Worm (Caenorhabditis elegans) whole organism, L2 larva: ENCODE data around the gene sas-1.

Source experiments
- F13H6.1 ChIP-seq: sonication (generic microtip); optimal IDR thresholded peaks from 2 replicates; lab custom pipeline; 2016; ENCODE audit warnings: missing genetic modification characterization, missing compliant biosample characterization
- R02D3.7 ChIP-seq: fragments of 150-350 bp; optimal IDR thresholded peaks from 2 replicates; lab custom pipeline; 2014; ENCODE audit warnings: missing biosample characterization, missing genetic modification characterization
- aly-2 ChIP-seq: fragments of 150-350 bp; optimal IDR thresholded peaks from 2 replicates; lab custom pipeline; 2014; ENCODE audit warnings: missing biosample characterization, missing genetic modification characterization
- ama-1 ChIP-seq: fragments of 150-350 bp; optimal IDR thresholded peaks from 2 replicates; lab custom pipeline; 2018; ENCODE audit warnings: inconsistent platforms
- ceh-82 ChIP-seq: fragments of 150-350 bp; optimal IDR thresholded peaks from 2 replicates; lab custom pipeline; 2014; ENCODE audit warnings: missing biosample characterization, missing genetic modification characterization
- crh-2 ChIP-seq: sonication (generic microtip); optimal IDR thresholded peaks from 2 replicates; lab custom pipeline; 2017; ENCODE audit warnings: missing biosample characterization, missing genetic modification characterization
- fos-1 ChIP-seq: fragments of 150-350 bp; optimal IDR thresholded peaks from 2 replicates; lab custom pipeline; 2014; ENCODE audit warnings: missing biosample characterization, missing genetic modification characterization
- mdl-1 ChIP-seq, 2 experiments: fragments of 150-350 bp in 1 of 2; sonication (generic microtip) in 1 of 2; optimal IDR thresholded peaks; 2 replicates each; lab custom pipeline; 2017; ENCODE audit warnings: missing biosample characterization in 2 of 2, missing genetic modification characterization in 2 of 2
- nhr-10 ChIP-seq: sonication (generic microtip); optimal IDR thresholded peaks from 2 replicates; lab custom pipeline; 2017; ENCODE audit warnings: missing biosample characterization, missing genetic modification characterization
- nhr-12 ChIP-seq: fragments of 150-350 bp; optimal IDR thresholded peaks from 2 replicates; lab custom pipeline; 2014; ENCODE audit warnings: missing biosample characterization, missing genetic modification characterization
- nhr-6 ChIP-seq: fragments of 150-350 bp; optimal IDR thresholded peaks from 2 replicates; lab custom pipeline; 2014; ENCODE audit warnings: missing biosample characterization, missing genetic modification characterization
- skn-1 ChIP-seq: sonication (generic microtip); optimal IDR thresholded peaks from 2 replicates; lab custom pipeline; 2017; ENCODE audit warnings: missing biosample characterization, missing genetic modification characterization
- snpc-4 ChIP-seq: fragments of 150-350 bp; optimal IDR thresholded peaks from 2 replicates; lab custom pipeline; 2014; ENCODE audit warnings: missing biosample characterization, missing genetic modification characterization
- ztf-11 ChIP-seq: sonication (generic microtip); optimal IDR thresholded peaks from 2 replicates; lab custom pipeline; 2017; ENCODE audit warnings: missing biosample characterization, missing genetic modification characterization

- TF ChIP-seq crh-2 (no peak), nhr-12 (no peak), ama-1 (lab: Kevin White, UChicago) (no peak), aly-2 (tag; lab: Kevin White, UChicago) (no peak), ztf-11 (tag; lab: Kevin White, UChicago) (no peak), fos-1 (tag; lab: Kevin White, UChicago) (no peak), mdl-1 (tag; optimal IDR thresholded peaks at IDR 0.05; lab: Kevin White, UChicago) (no peak), snpc-4 (tag; lab: Kevin White, UChicago) (no peak), ceh-82 (tag; lab: Kevin White, UChicago) (no peak), nhr-6 (tag; lab: Kevin White, UChicago) (no peak), F13H6.1 (tag; lab: Kevin White, UChicago) (no peak), skn-1 (tag; lab: Kevin White, UChicago) (no peak), R02D3.7 (tag; lab: Kevin White, UChicago) (no peak), nhr-10 (tag; lab: Kevin White, UChicago) (no peak)
Observed at ce11 chrIII:12750831-12751230, 51.5 kb downstream of the sas-1 start, which contains the start of the genes irld-60 and irld-20.
